Fruit fly (Drosophila melanogaster) whole organism: Measurements from ENCODE around the gene Ccz1.

Experiments used
- CG8478 ChIP-seq: fragments of >200 bp; optimal IDR thresholded peaks from 2 replicates; lab custom pipeline; 2018; ENCODE audit warnings: inconsistent platforms
- psq ChIP-seq: fragments of >200 bp; optimal IDR thresholded peaks from 2 replicates; lab custom pipeline; 2017

DNA sequence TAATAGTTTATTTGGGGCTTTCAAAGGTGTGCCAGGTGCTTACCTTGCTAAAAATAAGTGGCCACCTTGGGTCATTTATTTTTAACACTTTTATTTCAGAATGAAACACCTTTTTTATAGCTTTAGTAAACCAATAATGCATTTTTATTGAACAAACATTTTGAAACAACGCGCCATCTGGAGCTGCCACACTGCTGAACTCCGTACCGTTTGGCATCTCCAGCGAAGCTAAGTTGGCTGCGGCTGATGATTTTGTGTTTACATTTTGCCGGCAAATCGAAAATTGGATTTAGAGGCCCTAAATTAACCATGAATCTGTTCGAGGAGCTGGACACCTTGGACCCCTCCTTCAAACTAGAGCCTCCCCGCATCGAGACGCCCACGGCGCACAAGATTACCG, 6.2 kb upstream of the Ccz1 start, which contains the start of gene ida:
- TF ChIP-seq psq: no peak
- no peak for TF ChIP-seq CG8478 (lab: Kevin White, UChicago)
